Fruit fly (Drosophila melanogaster) S2 (cell line): Measurements from ENCODE around the gene CG13117.

Experiments used
- CG8478 ChIP-seq: fragments of >200 bp; optimal IDR thresholded peaks from 2 replicates; lab custom pipeline; 2018
- CTCF ChIP-seq, 2 experiments: fragments of >200 bp; optimal IDR thresholded peaks; 2 replicates each; lab custom pipeline; 2018

DNA sequence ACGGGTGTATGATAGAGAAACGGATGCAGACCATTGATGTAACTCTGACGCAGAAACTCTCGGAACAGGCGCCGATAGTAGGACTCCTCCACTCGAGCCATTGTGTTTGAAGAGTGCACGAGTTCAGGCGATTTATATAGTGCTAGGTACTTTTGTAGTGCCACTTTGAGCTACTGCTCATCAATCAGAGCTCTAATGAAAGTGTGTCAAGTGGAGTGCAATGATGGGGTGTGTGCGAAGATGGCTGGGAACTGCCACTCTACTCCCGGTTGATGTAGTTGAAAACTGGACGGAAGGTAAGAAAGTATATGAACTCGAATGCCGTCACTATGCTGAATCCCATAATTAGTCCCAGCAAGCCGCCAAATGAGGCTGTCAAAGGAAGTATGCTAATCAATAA, 34.5 kb downstream of the CG13117 start, which contains the start of gene ppk18:
- TF ChIP-seq CG8478 (lab: Kevin White, UChicago) (no peak), CTCF (optimal IDR thresholded peaks at IDR 0.05; lab: Kevin White, UChicago) (no peak)
